Fruit fly (Drosophila melanogaster) Kc167 (cell line): ENCODE measurements around the gene Jon65Aiv.

Experiments used
- Myc ChIP-seq: fragments of >200 bp; optimal IDR thresholded peaks from 2 replicates; lab custom pipeline; 2017; ENCODE audit warnings: missing external identifiers
- insv ChIP-seq: fragments of >200 bp; optimal IDR thresholded peaks from 3 replicates; lab custom pipeline; 2018; ENCODE audit warnings: missing external identifiers

DNA sequence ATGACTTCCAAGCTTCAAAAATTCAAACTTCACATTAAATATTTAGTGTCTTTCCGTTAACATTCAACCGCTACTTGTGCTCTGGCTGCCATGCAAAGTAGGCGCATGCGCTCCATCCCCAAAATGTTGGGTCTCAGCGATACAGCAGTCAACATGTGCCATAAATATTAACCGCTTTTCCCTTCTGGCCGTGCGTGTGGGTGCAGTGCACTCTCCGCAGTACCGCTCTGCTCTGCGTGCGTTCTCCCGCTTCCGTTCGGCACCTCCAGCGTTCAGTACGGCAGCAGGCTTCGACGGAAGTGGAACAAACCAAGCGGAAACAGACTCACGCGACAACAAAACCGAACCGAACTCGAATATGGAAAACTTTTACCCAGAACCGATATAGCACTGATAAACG is 37.5 kb downstream of the Jon65Aiv start, which contains the start of gene ssp6:
- TF ChIP-seq Myc (lab: Kevin White, UChicago) (no peak), insv (no peak)
